Worm (Caenorhabditis elegans) whole organism, mixed stage, embryonic: ENCODE data around the gene sri-46.

Experiments
- bed-3 ChIP-seq: fragments of 200-800 bp; sonication (Bioruptor generic); optimal IDR thresholded peaks from 3 replicates; lab custom pipeline; 2018; ENCODE audit warnings: mild to moderate bottlenecking, missing genetic modification characterization, moderate library complexity, missing compliant biosample characterization
- blmp-1 ChIP-seq: fragments of 150-350 bp; optimal IDR thresholded peaks from 2 replicates; lab custom pipeline; 2014; ENCODE audit warnings: missing biosample characterization, missing genetic modification characterization
- drap-1 ChIP-seq: fragments of 200-800 bp; sonication (Bioruptor generic); optimal IDR thresholded peaks from 3 replicates; lab custom pipeline; 2018; ENCODE audit warnings: mild to moderate bottlenecking, missing genetic modification characterization, missing compliant biosample characterization
- lsy-2 ChIP-seq: fragments of 150-350 bp; optimal IDR thresholded peaks from 2 replicates; lab custom pipeline; 2014; ENCODE audit warnings: missing biosample characterization, missing genetic modification characterization
- mab-5 ChIP-seq: fragments of 150-350 bp; optimal IDR thresholded peaks from 2 replicates; lab custom pipeline; 2014; ENCODE audit warnings: missing biosample characterization, missing genetic modification characterization
- mep-1 ChIP-seq: fragments of 150-350 bp; optimal IDR thresholded peaks from 2 replicates; lab custom pipeline; 2017; ENCODE audit warnings: missing biosample characterization, missing genetic modification reagents, missing genetic modification characterization, inconsistent platforms
- nhr-12 ChIP-seq: fragments of 150-350 bp; optimal IDR thresholded peaks from 2 replicates; lab custom pipeline; 2014; ENCODE audit warnings: missing biosample characterization, missing genetic modification characterization
- nhr-237 ChIP-seq: fragments of 150-350 bp; optimal IDR thresholded peaks from 2 replicates; lab custom pipeline; 2014; ENCODE audit warnings: missing biosample characterization, missing genetic modification characterization
- nhr-28 ChIP-seq: fragments of 150-350 bp; optimal IDR thresholded peaks from 2 replicates; lab custom pipeline; 2014; ENCODE audit warnings: missing biosample characterization, missing genetic modification characterization
- nhr-76 ChIP-seq: sonication (generic microtip); optimal IDR thresholded peaks from 2 replicates; lab custom pipeline; 2017; ENCODE audit warnings: missing biosample characterization, missing genetic modification characterization
- pha-4 ChIP-seq: fragments of 150-350 bp; optimal IDR thresholded peaks from 2 replicates; lab custom pipeline; 2018; ENCODE audit warnings: missing biosample characterization, missing genetic modification reagents, missing genetic modification characterization
- snpc-4 ChIP-seq: fragments of 150-350 bp; optimal IDR thresholded peaks from 2 replicates; lab custom pipeline; 2014; ENCODE audit warnings: missing biosample characterization, missing genetic modification characterization
- sptf-1 ChIP-seq: sonication (generic microtip); optimal IDR thresholded peaks from 2 replicates; lab custom pipeline; 2017; ENCODE audit warnings: mild to moderate bottlenecking, missing genetic modification characterization, moderate library complexity, missing compliant biosample characterization
- ztf-11 ChIP-seq: fragments of 150-350 bp; optimal IDR thresholded peaks from 2 replicates; lab custom pipeline; 2014; ENCODE audit warnings: missing biosample characterization, missing genetic modification characterization

ce11 chrII:701371-702139, 30.6 kb upstream of the sri-46 start, which contains the start of gene thoc-1:
- TF ChIP-seq bed-3 (GFP tag; lab: Kevin White, UChicago) (no peak), nhr-76 (tag; lab: Kevin White, UChicago) (no peak), snpc-4 (tag; lab: Kevin White, UChicago) (no peak), mep-1 (tag; lab: Kevin White, UChicago) (no peak), drap-1 (no peak), lsy-2 (tag; lab: Kevin White, UChicago) (no peak), nhr-12 (tag; lab: Kevin White, UChicago) (no peak), nhr-28 (tag; lab: Kevin White, UChicago) (no peak), mab-5 (tag; lab: Kevin White, UChicago) (no peak), blmp-1 (no peak), pha-4 (tag; lab: Kevin White, UChicago) (no peak), ztf-11 (no peak), sptf-1 (tag; lab: Kevin White, UChicago) (no peak), nhr-237 (tag; lab: Kevin White, UChicago) (no peak)
